ENCODE assay signal across 5 worm cellular contexts in the genomic region with DNA sequence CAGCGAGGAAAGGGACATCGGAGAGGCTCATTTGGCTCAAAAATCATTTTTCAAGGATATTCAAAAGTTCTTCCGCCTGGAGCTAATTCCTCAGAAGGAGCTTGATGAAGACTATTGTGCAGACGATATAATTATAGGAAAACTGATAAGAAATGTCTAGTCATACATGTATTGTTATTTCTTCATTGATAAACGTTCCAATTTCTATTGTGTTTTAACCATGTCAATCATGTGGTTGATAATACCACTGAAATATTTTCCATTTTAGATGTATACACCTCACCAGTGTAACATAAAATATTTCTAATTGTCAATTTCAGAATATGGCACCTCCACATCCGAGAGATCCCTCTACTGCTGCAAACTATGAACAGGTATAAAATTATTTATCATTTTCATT.
TF ChIP-seq lines count a peak whose summit lies in the region.

Gene ltah-1.1, plus strand, starts transcription at position 283 of the 400 bp plus-strand sequence.

TF ChIP-seq in whole organism, L2 larva, 48 proteins besides CTCF, POLR2A, EP300 and RAD21:
- TF ChIP-seq nhr-129 (tag; optimal IDR thresholded peaks at IDR 0.05; lab: Kevin White, UChicago): peak; percentile 20
- TF ChIP-seq ama-1 (optimal IDR thresholded peaks at IDR 0.05; lab: Kevin White, UChicago): no peak
- TF ChIP-seq unc-62 (GFP tag; optimal IDR thresholded peaks at IDR 0.05; lab: Kevin White, UChicago): no peak
- TF ChIP-seq nhr-11 (tag; optimal IDR thresholded peaks at IDR 0.05; lab: Kevin White, UChicago): no peak

TF ChIP-seq in whole organism, L3 larva, 47 proteins besides CTCF, POLR2A, EP300 and RAD21:
- no peak for TF ChIP-seq daf-12 (tag; optimal IDR thresholded peaks at IDR 0.05; lab: Kevin White, UChicago)
- TF ChIP-seq nhr-11 (tag; optimal IDR thresholded peaks at IDR 0.05; lab: Kevin White, UChicago): no peak
- no peak for TF ChIP-seq hmg-11 (tag; optimal IDR thresholded peaks at IDR 0.05; lab: Kevin White, UChicago)
- TF ChIP-seq elt-2 (tag; optimal IDR thresholded peaks at IDR 0.05; lab: Kevin White, UChicago): peak; percentile 54
- no peak for TF ChIP-seq tbx-2 (tag; optimal IDR thresholded peaks at IDR 0.05; lab: Kevin White, UChicago)
- TF ChIP-seq mdl-1 (tag; optimal IDR thresholded peaks at IDR 0.05; lab: Kevin White, UChicago): no peak
- TF ChIP-seq aly-2 (tag; optimal IDR thresholded peaks at IDR 0.05; lab: Kevin White, UChicago): no peak

TF ChIP-seq in whole organism, L4 larva, 104 proteins besides CTCF, POLR2A, EP300 and RAD21 (continues in another document):
- TF ChIP-seq nhr-6 (tag; optimal IDR thresholded peaks at IDR 0.05; lab: Kevin White, UChicago) (no peak), ZK337.2 (GFP tag; IDR thresholded peaks at IDR 0.05; lab: Robert Waterston, UW) (no peak), ceh-62 (tag; optimal IDR thresholded peaks at IDR 0.05; lab: Kevin White, UChicago) (no peak), lin-1 (GFP tag; IDR thresholded peaks at IDR 0.05; lab: Robert Waterston, UW) (no peak), ceh-82 (tag; optimal IDR thresholded peaks at IDR 0.05; lab: Kevin White, UChicago) (no peak), lin-13 (GFP tag; optimal IDR thresholded peaks at IDR 0.05; lab: Kevin White, UChicago) (no peak), lin-38 (GFP tag; IDR thresholded peaks at IDR 0.05; lab: Robert Waterston, UW) (no peak), tra-1 (GFP tag; IDR thresholded peaks at IDR 0.05; lab: Robert Waterston, UW) (no peak), F37D6.2 (tag; optimal IDR thresholded peaks at IDR 0.05; lab: Kevin White, UChicago) (no peak), unc-39 (tag; optimal IDR thresholded peaks at IDR 0.05; lab: Kevin White, UChicago) (no peak), ctbp-1 (GFP tag; IDR thresholded peaks at IDR 0.05; lab: Robert Waterston, UW) (no peak), unc-62 (GFP tag; optimal IDR thresholded peaks at IDR 0.05 in 1 of 2; lab: Kevin White, UChicago) (no peak), unc-62 (tag; optimal IDR thresholded peaks at IDR 0.05; lab: Kevin White, UChicago) (no peak), nhr-28 (tag; optimal IDR thresholded peaks at IDR 0.05; lab: Kevin White, UChicago) (peak; percentile 20), lin-29 (GFP tag; IDR thresholded peaks at IDR 0.05; lab: Robert Waterston, UW) (no peak), pqm-1 (tag; optimal IDR thresholded peaks at IDR 0.05; lab: Kevin White, UChicago) (no peak), dve-1 (tag; optimal IDR thresholded peaks at IDR 0.05; lab: Kevin White, UChicago; ENCODE audit: insufficient read depth) (peak; percentile 27), nhr-76 (tag; optimal IDR thresholded peaks at IDR 0.05; lab: Kevin White, UChicago) (no peak), T20F7.1 (GFP tag; optimal IDR thresholded peaks at IDR 0.05; lab: Kevin White, UChicago) (no peak), daf-16 (GFP tag; optimal IDR thresholded peaks at IDR 0.05; lab: Kevin White, UChicago) (no peak), daf-16 (tag; optimal IDR thresholded peaks at IDR 0.05; lab: Kevin White, UChicago) (peak; percentile 16), F44E2.7 (GFP tag; IDR thresholded peaks at IDR 0.05; lab: Robert Waterston, UW) (no peak), daf-12 (tag; optimal IDR thresholded peaks at IDR 0.05; lab: Kevin White, UChicago) (no peak), ceh-44 (GFP tag; IDR thresholded peaks at IDR 0.05; lab: Robert Waterston, UW) (no peak), hlh-11 (tag; optimal IDR thresholded peaks at IDR 0.05; lab: Kevin White, UChicago) (peak; percentile 2), zip-11 (GFP tag; IDR thresholded peaks at IDR 0.05; lab: Robert Waterston, UW) (no peak), lsy-2 (tag; optimal IDR thresholded peaks at IDR 0.05; lab: Kevin White, UChicago) (no peak), Y105C5A.15 (GFP tag; IDR thresholded peaks at IDR 0.05; lab: Robert Waterston, UW) (no peak)

TF ChIP-seq in whole organism, late embryonic, 69 proteins besides CTCF, POLR2A, EP300 and RAD21:
- TF ChIP-seq ceh-19 (GFP tag; optimal IDR thresholded peaks at IDR 0.05; lab: Kevin White, UChicago) (no peak), elt-2 (tag; optimal IDR thresholded peaks at IDR 0.05; lab: Kevin White, UChicago) (peak; percentile 16)

TF ChIP-seq in whole organism, young adult, 124 proteins besides CTCF, POLR2A, EP300 and RAD21:
- TF ChIP-seq zfh-2 (GFP tag; conservative IDR thresholded peaks at IDR 0.05; lab: Robert Waterston, UW) (no peak), let-607 (tag; optimal IDR thresholded peaks at IDR 0.05; lab: Kevin White, UChicago) (peak; percentile 2 to 23), nhr-80 (tag; optimal IDR thresholded peaks at IDR 0.05; lab: Kevin White, UChicago) (peak; percentile 55), sptf-2 (GFP tag; optimal IDR thresholded peaks at IDR 0.05; lab: Kevin White, UChicago) (no peak), dpff-1 (tag; optimal IDR thresholded peaks at IDR 0.05; lab: Kevin White, UChicago) (no peak), mel-28 (tag; optimal IDR thresholded peaks at IDR 0.05; lab: Kevin White, UChicago; ENCODE audit: borderline replicate concordance) (no peak)
